Fruit fly (Drosophila melanogaster) whole organism, embryonic: Measurements from ENCODE around the gene Rnp4F.

Experiments used
- Antp ChIP-seq: fragments of 200-800 bp; sonication (Bioruptor generic); optimal IDR thresholded peaks from 3 replicates; lab custom pipeline; 2016; ENCODE audit warnings: missing biosample characterization, missing genetic modification characterization
- Asciz ChIP-seq: fragments of 200-800 bp; sonication (Bioruptor generic); optimal IDR thresholded peaks from 2 replicates; lab custom pipeline; 2017; ENCODE audit warnings: missing biosample characterization, mild to moderate bottlenecking, missing genetic modification characterization, missing genetic modification reagents
- Awh ChIP-seq: fragments of 200-800 bp; sonication (Bioruptor generic); IDR thresholded peaks from 2 replicates; pipeline ENCODE4, ENCODE4 v1.3.6; 2022; ENCODE audit warnings: missing biosample characterization, missing genetic modification characterization
- Bgb ChIP-seq: fragments of 200-800 bp; sonication (Bioruptor generic); IDR thresholded peaks from 2 replicates; pipeline ENCODE4 v1.3.6; 2022; ENCODE audit warnings: missing biosample characterization, missing genetic modification characterization; ENCODE audit not compliant: partially characterized antibody
- C15 ChIP-seq: fragments of 200-800 bp; sonication (Bioruptor generic); IDR thresholded peaks from 3 replicates; pipeline ENCODE4 v1.3.6; 2022; ENCODE audit warnings: missing biosample characterization, missing genetic modification characterization
- CG10979 ChIP-seq: fragments of 200-800 bp; sonication (Bioruptor generic); optimal IDR thresholded peaks from 2 replicates; lab custom pipeline; 2018; ENCODE audit warnings: missing biosample characterization, mild to moderate bottlenecking, missing genetic modification characterization, moderate library complexity
- CG11696 ChIP-seq: fragments of 200-800 bp; sonication (Bioruptor generic); IDR thresholded peaks from 2 replicates; pipeline ENCODE4 v1.3.6; 2022; ENCODE audit warnings: missing biosample characterization, missing genetic modification characterization
- CG12071 ChIP-seq: fragments of 200-800 bp; sonication (Bioruptor generic); optimal IDR thresholded peaks from 3 replicates; lab custom pipeline; 2018; ENCODE audit warnings: missing biosample characterization, mild to moderate bottlenecking, missing genetic modification characterization
- CG12744 ChIP-seq: fragments of 200-800 bp; sonication (Bioruptor generic); optimal IDR thresholded peaks from 2 replicates; lab custom pipeline; 2016; ENCODE audit warnings: missing biosample characterization, missing genetic modification characterization
- CG12769 ChIP-seq: fragments of 200-800 bp; sonication (Bioruptor generic); optimal IDR thresholded peaks from 2 replicates; lab custom pipeline; 2019; ENCODE audit warnings: missing biosample characterization, mild to moderate bottlenecking, missing genetic modification characterization, moderate library complexity
- CG18011 ChIP-seq: fragments of 200-800 bp; sonication (Bioruptor generic); optimal IDR thresholded peaks from 2 replicates; lab custom pipeline; 2017; ENCODE audit warnings: missing biosample characterization, missing genetic modification characterization, mild to moderate bottlenecking, moderate library complexity, missing genotype
- CG2129 ChIP-seq: fragments of 200-800 bp; sonication (Bioruptor generic); IDR thresholded peaks from 2 replicates; pipeline ENCODE4 v1.3.6; 2022; ENCODE audit warnings: missing biosample characterization, missing genetic modification characterization; ENCODE audit not compliant: partially characterized antibody
- CG30431 ChIP-seq: fragments of 200-800 bp; sonication (Bioruptor generic); optimal IDR thresholded peaks from 2 replicates; lab custom pipeline; 2017; ENCODE audit warnings: missing biosample characterization, missing genetic modification characterization
- CG31388 ChIP-seq: fragments of 200-800 bp; sonication (Bioruptor generic); optimal IDR thresholded peaks from 2 replicates; lab custom pipeline; 2016; ENCODE audit warnings: missing biosample characterization, missing genetic modification characterization
- CG3995 ChIP-seq: fragments of 200-800 bp; sonication (Bioruptor generic); optimal IDR thresholded peaks from 3 replicates; lab custom pipeline; 2016; ENCODE audit warnings: missing biosample characterization, missing genetic modification characterization
- CG42726 ChIP-seq: fragments of 200-800 bp; sonication (Bioruptor generic); IDR thresholded peaks from 2 replicates; pipeline ENCODE4 v1.3.6; 2022; ENCODE audit warnings: missing biosample characterization, missing genetic modification characterization; ENCODE audit not compliant: partially characterized antibody
- CG4282 ChIP-seq: fragments of 200-800 bp; sonication (Bioruptor generic); optimal IDR thresholded peaks from 2 replicates; lab custom pipeline; 2016; ENCODE audit warnings: missing biosample characterization, missing genetic modification characterization
- CG5953 ChIP-seq: fragments of 200-800 bp; sonication (Bioruptor generic); IDR thresholded peaks from 2 replicates; pipeline ENCODE4 v1.3.6; 2022; ENCODE audit warnings: missing biosample characterization, missing genetic modification characterization
- CG6254 ChIP-seq: fragments of 200-800 bp; sonication (Bioruptor generic); optimal IDR thresholded peaks from 3 replicates; lab custom pipeline; 2017; ENCODE audit warnings: mild to moderate bottlenecking, missing biosample characterization, missing genetic modification reagents, missing genetic modification characterization
- CG6765 ChIP-seq: fragments of 200-800 bp; sonication (Bioruptor generic); optimal IDR thresholded peaks from 3 replicates; lab custom pipeline; 2017; ENCODE audit warnings: missing biosample characterization, mild to moderate bottlenecking, missing genetic modification characterization
- CG8924 ChIP-seq: fragments of 200-800 bp; optimal IDR thresholded peaks from 3 replicates; lab custom pipeline; 2019; ENCODE audit warnings: missing biosample characterization, mild to moderate bottlenecking, missing genetic modification characterization, moderate library complexity
- CkIIα-i1 ChIP-seq: fragments of 200-800 bp; sonication (Bioruptor generic); IDR thresholded peaks from 2 replicates; pipeline ENCODE4 v1.3.6; 2022; ENCODE audit warnings: missing biosample characterization, missing genetic modification characterization
- CrebB ChIP-seq: fragments of 200-800 bp; sonication (Bioruptor generic); optimal IDR thresholded peaks from 3 replicates; lab custom pipeline; 2018; ENCODE audit warnings: missing biosample characterization, mild to moderate bottlenecking, missing genetic modification characterization
- Ets97D ChIP-seq: fragments of 200-800 bp; sonication (Bioruptor generic); optimal IDR thresholded peaks from 3 replicates; lab custom pipeline; 2016; ENCODE audit warnings: missing biosample characterization, missing genetic modification characterization
- Mrtf ChIP-seq: fragments of 200-800 bp; sonication (Bioruptor generic); IDR thresholded peaks from 3 replicates; pipeline ENCODE4 v1.3.6; 2022; ENCODE audit warnings: missing biosample characterization, missing genetic modification characterization
- NC2α ChIP-seq: fragments of 200-800 bp; sonication (Bioruptor generic); optimal IDR thresholded peaks from 2 replicates; lab custom pipeline; 2016; ENCODE audit warnings: missing biosample characterization, missing genetic modification characterization
- NFAT ChIP-seq: fragments of 200-800 bp; sonication (Bioruptor generic); IDR thresholded peaks from 2 replicates; pipeline ENCODE4 v1.3.6; 2022; ENCODE audit warnings: missing biosample characterization, missing genetic modification characterization
- NfI ChIP-seq: fragments of 200-800 bp; sonication (Bioruptor generic); optimal IDR thresholded peaks from 3 replicates; lab custom pipeline; 2018; ENCODE audit warnings: missing biosample characterization, mild to moderate bottlenecking, missing genetic modification characterization, moderate library complexity
- Oli ChIP-seq: fragments of 200-800 bp; sonication (Bioruptor generic); optimal IDR thresholded peaks from 2 replicates; lab custom pipeline; 2018; ENCODE audit warnings: missing biosample characterization, mild to moderate bottlenecking, missing genetic modification characterization, moderate library complexity
- Scr ChIP-seq: fragments of 200-800 bp; sonication (Bioruptor generic); IDR thresholded peaks from 2 replicates; pipeline ENCODE4 v1.3.6; 2022; ENCODE audit warnings: missing biosample characterization, missing genetic modification characterization; ENCODE audit not compliant: partially characterized antibody
- az2 ChIP-seq: fragments of 200-800 bp; sonication (Bioruptor generic); optimal IDR thresholded peaks from 3 replicates; lab custom pipeline; 2016; ENCODE audit warnings: missing biosample characterization, missing genetic modification characterization
- btn ChIP-seq: fragments of 200-800 bp; sonication (Bioruptor generic); optimal IDR thresholded peaks from 2 replicates; lab custom pipeline; 2016; ENCODE audit warnings: missing biosample characterization, missing genetic modification characterization
- corto ChIP-seq: fragments of 200-800 bp; sonication (Bioruptor generic); optimal IDR thresholded peaks from 2 replicates; lab custom pipeline; 2016; ENCODE audit warnings: missing biosample characterization, mild to moderate bottlenecking, missing genetic modification characterization, moderate library complexity
- dmrt11E ChIP-seq: fragments of 200-800 bp; sonication (Bioruptor generic); optimal IDR thresholded peaks from 3 replicates; lab custom pipeline; 2018; ENCODE audit warnings: missing biosample characterization, mild to moderate bottlenecking, missing genetic modification characterization, moderate library complexity
- emc ChIP-seq: fragments of 200-800 bp; sonication (Bioruptor generic); optimal IDR thresholded peaks from 2 replicates; lab custom pipeline; 2016; ENCODE audit warnings: missing biosample characterization, missing genetic modification characterization
- ems ChIP-seq: fragments of 200-800 bp; sonication (Bioruptor generic); optimal IDR thresholded peaks from 3 replicates; lab custom pipeline; 2016; ENCODE audit warnings: missing biosample characterization, missing genetic modification characterization
- eve ChIP-seq, 2 experiments: fragments of >200 bp; optimal IDR thresholded peaks; 2 replicates each; lab custom pipeline; 2017; ENCODE audit warnings: missing biosample characterization in 2 of 2, missing genetic modification characterization in 2 of 2
- gcm ChIP-seq: fragments of 200-800 bp; sonication (Bioruptor generic); optimal IDR thresholded peaks from 2 replicates; lab custom pipeline; 2019; ENCODE audit warnings: missing biosample characterization, mild to moderate bottlenecking, missing genetic modification characterization, moderate library complexity
- gcm2 ChIP-seq: fragments of 200-800 bp; sonication (Bioruptor generic); optimal IDR thresholded peaks from 2 replicates; lab custom pipeline; 2016; ENCODE audit warnings: missing biosample characterization, missing genetic modification characterization
- gem ChIP-seq: fragments of 200-800 bp; sonication (Bioruptor generic); optimal IDR thresholded peaks from 2 replicates; lab custom pipeline; 2019; ENCODE audit warnings: missing biosample characterization, mild to moderate bottlenecking, missing genetic modification characterization, moderate library complexity
- kni ChIP-seq: fragments of 200-800 bp; sonication (Bioruptor generic); optimal IDR thresholded peaks from 3 replicates; lab custom pipeline; 2017; ENCODE audit warnings: mild to moderate bottlenecking, missing biosample characterization, missing genetic modification reagents, missing genetic modification characterization
- lola ChIP-seq, 3 experiments: fragments of >200 bp in 2 of 3; fragments of 200-800 bp in 1 of 3; sonication (Bioruptor generic) in 1 of 3; optimal IDR thresholded peaks; 2 replicates each; lab custom pipeline; 2017 to 2019; ENCODE audit warnings: missing biosample characterization in 3 of 3, missing genetic modification characterization in 3 of 3, mild to moderate bottlenecking in 1 of 3, moderate library complexity in 1 of 3
- onecut ChIP-seq: fragments of 200-800 bp; sonication (Bioruptor generic); IDR thresholded peaks from 2 replicates; pipeline ENCODE4 v1.3.6; 2022; ENCODE audit warnings: missing biosample characterization, missing genetic modification characterization
- org-1 ChIP-seq: fragments of 200-800 bp; sonication (Bioruptor generic); optimal IDR thresholded peaks from 2 replicates; lab custom pipeline; 2017; ENCODE audit warnings: missing biosample characterization, missing genetic modification characterization
- ranshi ChIP-seq: fragments of 200-800 bp; sonication (Bioruptor generic); IDR thresholded peaks from 2 replicates; pipeline ENCODE4 v1.3.6; 2022; ENCODE audit warnings: missing biosample characterization, missing genetic modification characterization
- sna ChIP-seq: fragments of 200-800 bp; sonication (Bioruptor generic); IDR thresholded peaks from 2 replicates; pipeline ENCODE4 v1.3.6; 2022; ENCODE audit warnings: missing biosample characterization, missing genetic modification characterization; ENCODE audit not compliant: partially characterized antibody
- stwl ChIP-seq: fragments of 200-800 bp; sonication (Bioruptor generic); optimal IDR thresholded peaks from 3 replicates; lab custom pipeline; 2018; ENCODE audit warnings: missing biosample characterization, mild to moderate bottlenecking, missing genetic modification characterization, moderate library complexity
- twi ChIP-seq: fragments of 200-800 bp; optimal IDR thresholded peaks from 2 replicates; lab custom pipeline; 2019; ENCODE audit warnings: missing biosample characterization, mild to moderate bottlenecking, missing genetic modification characterization, moderate library complexity
- zen ChIP-seq: fragments of 200-800 bp; sonication (Bioruptor generic); optimal IDR thresholded peaks from 3 replicates; lab custom pipeline; 2018; ENCODE audit warnings: missing biosample characterization, mild to moderate bottlenecking, missing genetic modification characterization, moderate library complexity
- zf30C ChIP-seq: fragments of 200-800 bp; sonication (Bioruptor generic); optimal IDR thresholded peaks from 3 replicates; lab custom pipeline; 2018; ENCODE audit warnings: missing biosample characterization, mild to moderate bottlenecking, missing genetic modification characterization

Gene Rnp4F

dm6 chrX:5332259-5332862 lies 9.9 kb upstream of the Rnp4F start, which contains the start of gene CanB (continued):
- TF ChIP-seq Ets97D (peak; percentile 70), CG18011 (no peak), gcm2 (GFP tag; lab: Kevin White, UChicago) (no peak), CG8924 (no peak), lola (GFP tag; optimal IDR thresholded peaks at IDR 0.05; lab: Kevin White, UChicago) (no peak), gem (tag; lab: Kevin White, UChicago) (peak; percentile 29), dmrt11E (no peak), org-1 (GFP tag; lab: Kevin White, UChicago) (no peak), Awh (no peak), CG2129 (GFP tag; lab: Robert Waterston, UW) (peak; percentile 69), CkIIα-i1 (GFP tag; lab: Robert Waterston, UW) (no peak), CG3995 (GFP tag; lab: Kevin White, UChicago) (peak; percentile 38), Asciz (GFP tag; lab: Kevin White, UChicago) (no peak), corto (no peak), kni (GFP tag; lab: Kevin White, UChicago) (no peak), ranshi (GFP tag; lab: Robert Waterston, UW) (no peak), zf30C (GFP tag; lab: Kevin White, UChicago) (no peak), Mrtf (no peak), Antp (GFP tag; lab: Kevin White, UChicago) (no peak), gcm (no peak), NfI (GFP tag; lab: Kevin White, UChicago) (no peak), NC2α (GFP tag; lab: Kevin White, UChicago) (no peak), CG31388 (GFP tag; lab: Kevin White, UChicago) (no peak), zen (tag; lab: Kevin White, UChicago) (peak; percentile 57), CG5953 (GFP tag; lab: Robert Waterston, UW) (no peak), onecut (no peak), eve (GFP tag; optimal IDR thresholded peaks at IDR 0.05; lab: Kevin White, UChicago) (no peak), btn (GFP tag; lab: Kevin White, UChicago) (no peak), Bgb (GFP tag; lab: Robert Waterston, UW) (peak; percentile 57), CG42726 (GFP tag; lab: Robert Waterston, UW) (no peak), stwl (tag; lab: Kevin White, UChicago) (peak; percentile 42), CG12744 (peak; percentile 42), CG10979 (tag; lab: Kevin White, UChicago) (no peak), Oli (tag; lab: Kevin White, UChicago) (no peak), Scr (peak; percentile 72), CG12071 (no peak), twi (no peak), CG11696 (no peak), CG30431 (GFP tag; lab: Kevin White, UChicago) (no peak), CG12769 (no peak), sna (GFP tag; lab: Robert Waterston, UW) (peak; percentile 52; the same call in 1 of the 2 replicates), CrebB (tag; lab: Kevin White, UChicago) (no peak), C15 (GFP tag; lab: Robert Waterston, UW) (no peak), ems (GFP tag; lab: Kevin White, UChicago) (no peak), CG6765 (GFP tag; lab: Kevin White, UChicago) (no peak), az2 (GFP tag; lab: Kevin White, UChicago) (peak; percentile 7), NFAT (no peak), emc (no peak), CG6254 (no peak), CG4282 (GFP tag; lab: Kevin White, UChicago) (no peak)
